Worm (Caenorhabditis elegans) whole organism, L1 larva: Measurements from ENCODE around the gene ttr-16.

Experiments
- F16B12.6 ChIP-seq: fragments of 150-350 bp; optimal IDR thresholded peaks from 2 replicates; lab custom pipeline; 2014; ENCODE audit warnings: missing biosample characterization, missing genetic modification characterization
- ceh-82 ChIP-seq, 3 experiments: fragments of 150-350 bp in 1 of 3; sonication (generic microtip) in 2 of 3; optimal IDR thresholded peaks; 2 replicates each; lab custom pipeline; 2014 to 2017; ENCODE audit warnings: missing biosample characterization in 3 of 3, missing genetic modification characterization in 3 of 3
- hlh-4 ChIP-seq: sonication (generic microtip); optimal IDR thresholded peaks from 2 replicates; lab custom pipeline; 2016; ENCODE audit warnings: mild to moderate bottlenecking, missing genetic modification characterization, missing compliant biosample characterization
- lin-13 ChIP-seq: fragments of 150-350 bp; optimal IDR thresholded peaks from 2 replicates; lab custom pipeline; 2014; ENCODE audit warnings: missing biosample characterization, missing genetic modification reagents, missing genetic modification characterization
- lin-15B ChIP-seq: fragments of 150-350 bp; sonication (generic microtip); optimal IDR thresholded peaks from 3 replicates; lab custom pipeline; 2014; ENCODE audit warnings: missing biosample characterization, missing genetic modification characterization
- lin-39 ChIP-seq: fragments of 150-350 bp; optimal IDR thresholded peaks from 2 replicates; lab custom pipeline; 2014; ENCODE audit warnings: missing biosample characterization, missing genetic modification reagents, missing genetic modification characterization
- mep-1 ChIP-seq: fragments of 150-350 bp; optimal IDR thresholded peaks from 2 replicates; lab custom pipeline; 2014; ENCODE audit warnings: missing biosample characterization, missing genetic modification characterization
- nhr-90 ChIP-seq: sonication (generic microtip); optimal IDR thresholded peaks from 2 replicates; lab custom pipeline; 2016; ENCODE audit warnings: mild to moderate bottlenecking, missing genetic modification characterization, missing compliant biosample characterization; ENCODE audit not compliant: poor library complexity
- pqm-1 ChIP-seq: sonication (generic microtip); optimal IDR thresholded peaks from 3 replicates; lab custom pipeline; 2017; ENCODE audit warnings: missing biosample characterization, missing genetic modification characterization
- skn-1 ChIP-seq: fragments of 150-350 bp; optimal IDR thresholded peaks from 2 replicates; lab custom pipeline; 2014; ENCODE audit warnings: missing biosample characterization, missing genetic modification characterization
- snu-23 ChIP-seq: sonication (generic microtip); optimal IDR thresholded peaks from 2 replicates; lab custom pipeline; 2016; ENCODE audit warnings: missing genetic modification characterization, missing compliant biosample characterization
- unc-86 ChIP-seq: sonication (generic microtip); optimal IDR thresholded peaks from 2 replicates; lab custom pipeline; 2016; ENCODE audit warnings: missing genetic modification characterization, missing compliant biosample characterization

DNA sequence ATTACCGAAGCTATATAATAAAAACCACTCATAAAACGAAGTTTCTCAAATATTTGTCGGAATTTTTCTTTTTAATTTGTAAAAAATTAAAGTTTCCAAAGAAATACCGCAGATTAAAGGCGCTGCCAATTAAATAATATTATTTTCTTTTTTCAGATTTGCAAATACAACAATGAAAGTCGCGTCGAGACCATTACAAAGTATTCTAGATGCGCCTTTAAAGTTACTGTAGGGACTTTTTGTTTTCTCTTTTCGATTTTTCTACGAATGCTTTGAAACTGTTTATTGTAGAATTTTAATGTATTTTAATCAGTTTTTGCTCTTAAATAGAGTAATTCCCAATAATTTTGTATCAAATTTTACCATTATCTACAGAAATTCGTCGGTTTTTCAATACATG lies 25.7 kb downstream of the ttr-16 start:
- TF ChIP-seq nhr-90 (tag; lab: Kevin White, UChicago) (no peak), mep-1 (tag; lab: Kevin White, UChicago) (no peak), unc-86 (tag; lab: Kevin White, UChicago) (no peak), snu-23 (GFP tag; lab: Kevin White, UChicago) (no peak), ceh-82 (tag; optimal IDR thresholded peaks at IDR 0.05; lab: Kevin White, UChicago) (no peak), hlh-4 (tag; lab: Kevin White, UChicago) (no peak), lin-39 (tag; lab: Kevin White, UChicago) (no peak), F16B12.6 (tag; lab: Kevin White, UChicago) (no peak), lin-13 (no peak), skn-1 (tag; lab: Kevin White, UChicago) (no peak), lin-15B (tag; lab: Kevin White, UChicago) (no peak), pqm-1 (tag; lab: Kevin White, UChicago) (no peak)
